3 worm cellular contexts compared by ENCODE assay signal in genomic region chrIII:13709122-13709521, ce11.
TF ChIP-seq lines count a peak whose summit lies in the region.

No protein-coding gene starts in this region.

TF ChIP-seq in whole organism, L1 larva, 84 proteins besides CTCF, POLR2A, EP300 and RAD21 (continued from another document):
- TF ChIP-seq blmp-1 (tag; optimal IDR thresholded peaks at IDR 0.05; lab: Kevin White, UChicago), result peak; percentile 98
- TF ChIP-seq nhr-28 (tag; optimal IDR thresholded peaks at IDR 0.05; lab: Kevin White, UChicago), result no peak
- no peak for TF ChIP-seq ztf-11 (tag; optimal IDR thresholded peaks at IDR 0.05; lab: Kevin White, UChicago)
- peak in 1 of 6 experiments; percentile 17 for TF ChIP-seq elt-3 (tag; optimal IDR thresholded peaks at IDR 0.05; lab: Kevin White, UChicago)
- peak in 1 of 2 experiments; percentile 30 for TF ChIP-seq lsy-2 (tag; optimal IDR thresholded peaks at IDR 0.05; lab: Kevin White, UChicago)
- peak in 1 of 2 experiments; percentile 31 for TF ChIP-seq lin-35 (GFP tag; optimal IDR thresholded peaks at IDR 0.05; lab: Kevin White, UChicago)
- no peak for TF ChIP-seq hlh-17 (GFP tag; optimal IDR thresholded peaks at IDR 0.05; lab: Kevin White, UChicago; ENCODE audit: borderline replicate concordance)
- no peak for TF ChIP-seq pqm-1 (tag; optimal IDR thresholded peaks at IDR 0.05; lab: Kevin White, UChicago)
- TF ChIP-seq mab-9 (GFP tag; IDR thresholded peaks at IDR 0.05; lab: Robert Waterston, UW), result no peak
- no peak for TF ChIP-seq sptf-1 (tag; optimal IDR thresholded peaks at IDR 0.05; lab: Kevin White, UChicago)
- no peak for TF ChIP-seq fkh-4 (tag; optimal IDR thresholded peaks at IDR 0.05; lab: Kevin White, UChicago; ENCODE audit: borderline replicate concordance)
- TF ChIP-seq dpl-1 (GFP tag; optimal IDR thresholded peaks at IDR 0.05; lab: Kevin White, UChicago), result no peak

TF ChIP-seq in whole organism, L2 larva, 48 proteins besides CTCF, POLR2A, EP300 and RAD21 (continued from another document):
- TF ChIP-seq nhr-12 (tag; optimal IDR thresholded peaks at IDR 0.05; lab: Kevin White, UChicago) (no peak), skn-1 (tag; optimal IDR thresholded peaks at IDR 0.05; lab: Kevin White, UChicago) (no peak), lin-39 (tag; optimal IDR thresholded peaks at IDR 0.05; lab: Kevin White, UChicago) (no peak), nhr-25 (tag; optimal IDR thresholded peaks at IDR 0.05; lab: Kevin White, UChicago) (peak; percentile 4), lin-11 (tag; optimal IDR thresholded peaks at IDR 0.05; lab: Kevin White, UChicago) (no peak), crh-2 (tag; optimal IDR thresholded peaks at IDR 0.05; lab: Kevin White, UChicago) (no peak), ZK546.5 (tag; optimal IDR thresholded peaks at IDR 0.05; lab: Kevin White, UChicago) (no peak), sma-3 (GFP tag; optimal IDR thresholded peaks at IDR 0.05; lab: Kevin White, UChicago) (peak; percentile 4), dmd-4 (tag; optimal IDR thresholded peaks at IDR 0.05; lab: Kevin White, UChicago) (no peak), elt-3 (tag; optimal IDR thresholded peaks at IDR 0.05; lab: Kevin White, UChicago) (no peak), sem-4 (tag; optimal IDR thresholded peaks at IDR 0.05; lab: Kevin White, UChicago) (no peak), ama-1 (optimal IDR thresholded peaks at IDR 0.05; lab: Kevin White, UChicago) (no peak), gmeb-1 (tag; optimal IDR thresholded peaks at IDR 0.05; lab: Kevin White, UChicago) (no peak), zag-1 (tag; optimal IDR thresholded peaks at IDR 0.05; lab: Kevin White, UChicago) (no peak), unc-39 (tag; optimal IDR thresholded peaks at IDR 0.05; lab: Kevin White, UChicago) (no peak), snpc-4 (tag; optimal IDR thresholded peaks at IDR 0.05; lab: Kevin White, UChicago) (no peak), mdl-1 (tag; optimal IDR thresholded peaks at IDR 0.05; lab: Kevin White, UChicago) (no peak), nhr-10 (tag; optimal IDR thresholded peaks at IDR 0.05; lab: Kevin White, UChicago) (no peak), nhr-129 (tag; optimal IDR thresholded peaks at IDR 0.05; lab: Kevin White, UChicago) (peak; percentile 30), fos-1 (tag; optimal IDR thresholded peaks at IDR 0.05; lab: Kevin White, UChicago) (no peak), Y55F3AM.14 (GFP tag; optimal IDR thresholded peaks at IDR 0.05; lab: Kevin White, UChicago) (no peak)

TF ChIP-seq in whole organism, L4 larva, 104 proteins besides CTCF, POLR2A, EP300 and RAD21 (continued from another document):
- TF ChIP-seq hlh-11 (tag; optimal IDR thresholded peaks at IDR 0.05; lab: Kevin White, UChicago) (peak; percentile 32), lin-13 (GFP tag; optimal IDR thresholded peaks at IDR 0.05; lab: Kevin White, UChicago) (no peak), dve-1 (tag; optimal IDR thresholded peaks at IDR 0.05; lab: Kevin White, UChicago; ENCODE audit: insufficient read depth) (no peak), daf-12 (tag; optimal IDR thresholded peaks at IDR 0.05; lab: Kevin White, UChicago) (no peak), ama-1 (optimal IDR thresholded peaks at IDR 0.05; lab: Kevin White, UChicago) (peak; percentile 23), daf-16 (GFP tag; optimal IDR thresholded peaks at IDR 0.05; lab: Kevin White, UChicago) (no peak), daf-16 (tag; optimal IDR thresholded peaks at IDR 0.05; lab: Kevin White, UChicago) (no peak), lin-38 (GFP tag; IDR thresholded peaks at IDR 0.05; lab: Robert Waterston, UW) (no peak), aha-1 (tag; lab: Kevin White, UChicago) (peak; percentile 62), mxl-3 (GFP tag; optimal IDR thresholded peaks at IDR 0.05; lab: Kevin White, UChicago) (no peak), spr-3 (GFP tag; optimal IDR thresholded peaks at IDR 0.05; lab: Kevin White, UChicago) (no peak), spr-1 (tag; optimal IDR thresholded peaks at IDR 0.05; lab: Kevin White, UChicago) (peak; percentile 19), lsy-2 (tag; optimal IDR thresholded peaks at IDR 0.05; lab: Kevin White, UChicago) (no peak), unc-62 (GFP tag; optimal IDR thresholded peaks at IDR 0.05 in 1 of 2; lab: Kevin White, UChicago) (peak in 1 of 2 experiments; percentile 98), unc-62 (tag; optimal IDR thresholded peaks at IDR 0.05; lab: Kevin White, UChicago) (no peak), nhr-76 (tag; optimal IDR thresholded peaks at IDR 0.05; lab: Kevin White, UChicago) (no peak)
